Worm (Caenorhabditis elegans): Measurements from ENCODE around the gene B0280.2.

B0280.2 gene

DNA sequence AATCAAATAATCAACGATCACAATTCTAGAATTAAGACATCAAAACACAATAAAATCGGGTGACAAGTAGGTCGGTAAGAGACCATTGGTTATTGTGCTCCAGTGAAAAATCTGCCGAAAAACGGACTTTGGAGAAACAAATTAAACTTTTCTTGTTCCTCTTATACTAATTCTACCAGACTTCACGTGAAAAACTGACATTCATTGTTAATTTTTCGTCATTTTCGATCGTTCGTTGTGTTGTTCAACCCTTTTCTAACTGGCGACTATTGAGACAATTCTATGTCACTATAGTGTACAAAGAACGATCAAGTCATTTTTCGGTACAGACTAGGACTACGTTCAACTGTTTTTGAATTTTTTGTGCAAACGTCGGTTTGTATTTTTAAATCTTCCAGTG lies 4.0 kb upstream of the B0280.2 start (continued):
- peak; percentile 5 for TF ChIP-seq atf-7 (tag; optimal IDR thresholded peaks at IDR 0.05)
- peak; percentile 15 for TF ChIP-seq chd-7 (tag; optimal IDR thresholded peaks at IDR 0.05)
- no peak for TF ChIP-seq egrh-3 (GFP tag; IDR thresholded peaks at IDR 0.05)
- peak; percentile 51 for TF ChIP-seq him-1 (tag; optimal IDR thresholded peaks at IDR 0.05)
- TF ChIP-seq let-526 (GFP tag; IDR thresholded peaks at IDR 0.05): no peak
- no peak for TF ChIP-seq die-1 (tag; optimal IDR thresholded peaks at IDR 0.05)

DNA sequence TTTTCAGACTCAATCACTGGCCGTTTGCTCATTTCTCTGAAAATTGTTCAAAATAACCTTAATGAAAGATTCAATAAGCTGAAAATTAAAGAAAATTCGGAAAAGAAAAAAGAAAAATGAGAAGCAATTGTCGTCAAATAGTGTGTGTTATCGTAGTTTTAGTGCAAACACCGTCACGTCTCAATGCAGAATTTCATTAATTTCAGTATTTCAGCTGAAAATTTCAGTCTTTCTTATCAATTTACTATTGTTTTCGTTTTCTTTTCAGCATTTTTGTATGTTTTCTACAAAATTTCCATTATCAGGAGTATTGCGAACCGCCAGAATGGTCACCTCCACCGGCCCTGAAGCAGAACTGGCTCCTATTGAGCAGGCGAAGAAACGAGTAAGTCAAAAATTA lies 1.6 kb upstream of the B0280.2 start, which contains the start of the genes B0280.9 and rpia-1:
B0280.9 (minus strand) TSS at position 36 of the 400 bp plus-strand sequence.
rpia-1 (plus strand) TSS at position 269 of the 400 bp plus-strand sequence.
- TF ChIP-seq xnd-1 (tag; optimal IDR thresholded peaks at IDR 0.05): no peak
- no peak for TF ChIP-seq T07F8.4 (tag; optimal IDR thresholded peaks at IDR 0.05)
- no peak for TF ChIP-seq sea-2 (GFP tag; IDR thresholded peaks at IDR 0.05)
- peak; percentile 32 for TF ChIP-seq snpc-1.1 (tag; optimal IDR thresholded peaks at IDR 0.05; ENCODE audit: insufficient read depth)
- TF ChIP-seq bed-1 (GFP tag; IDR thresholded peaks at IDR 0.05): no peak
- TF ChIP-seq lin-35 (GFP tag; optimal IDR thresholded peaks at IDR 0.05): no peak
- no peak for TF ChIP-seq F22D6.2 (tag; optimal IDR thresholded peaks at IDR 0.05)
- no peak for TF ChIP-seq egl-18 (GFP tag; IDR thresholded peaks at IDR 0.05)
- no peak for TF ChIP-seq akir-1 (GFP tag; optimal IDR thresholded peaks at IDR 0.05)
- TF ChIP-seq unc-62 (GFP tag; optimal IDR thresholded peaks at IDR 0.05): no peak
- no peak for TF ChIP-seq somi-1 (GFP tag; optimal IDR thresholded peaks at IDR 0.05)
- TF ChIP-seq snpc-4 (GFP tag; optimal IDR thresholded peaks at IDR 0.05): no peak
- peak in 1 of 4 experiments; percentile 13 for TF ChIP-seq snpc-4 (tag; optimal IDR thresholded peaks at IDR 0.05)
- TF ChIP-seq fkh-3 (tag; optimal IDR thresholded peaks at IDR 0.05): no peak
- TF ChIP-seq ets-4 (GFP tag; optimal IDR thresholded peaks at IDR 0.05): no peak
- TF ChIP-seq B0019.2 (GFP tag; conservative IDR thresholded peaks at IDR 0.05): no peak
- no peak for TF ChIP-seq ceh-40 (GFP tag; IDR thresholded peaks at IDR 0.05)
- TF ChIP-seq athp-1 (tag; optimal IDR thresholded peaks at IDR 0.05): no peak
- TF ChIP-seq lin-40 (tag; optimal IDR thresholded peaks at IDR 0.05): no peak
- no peak for TF ChIP-seq attf-3 (GFP tag; conservative IDR thresholded peaks at IDR 0.05)
- TF ChIP-seq B0261.1 (tag; optimal IDR thresholded peaks at IDR 0.05): no peak
- TF ChIP-seq K11D2.4 (GFP tag; IDR thresholded peaks at IDR 0.05): no peak
- no peak for TF ChIP-seq B0336.3 (GFP tag; IDR thresholded peaks at IDR 0.05)
- TF ChIP-seq lin-26 (GFP tag; IDR thresholded peaks at IDR 0.05): no peak
- TF ChIP-seq lag-1 (GFP tag; IDR thresholded peaks at IDR 0.05): no peak
- no peak for TF ChIP-seq aptf-2 (GFP tag; conservative IDR thresholded peaks at IDR 0.05)
- TF ChIP-seq rec-8 (tag; optimal IDR thresholded peaks at IDR 0.05): no peak
- no peak for TF ChIP-seq nfya-1 (tag; optimal IDR thresholded peaks at IDR 0.05; ENCODE audit: borderline replicate concordance, insufficient read depth)
- TF ChIP-seq F10E7.11 (tag; optimal IDR thresholded peaks at IDR 0.05): no peak
- TF ChIP-seq lsl-1 (GFP tag; optimal IDR thresholded peaks at IDR 0.05): peak; percentile 14
- TF ChIP-seq F37B4.10 (GFP tag; IDR thresholded peaks at IDR 0.05): no peak
- TF ChIP-seq dpl-1 (GFP tag; optimal IDR thresholded peaks at IDR 0.05): no peak
- TF ChIP-seq ztf-26 (tag; optimal IDR thresholded peaks at IDR 0.05): no peak
- no peak for TF ChIP-seq egrh-3 (GFP tag; IDR thresholded peaks at IDR 0.05)
- TF ChIP-seq zfh-2 (GFP tag; conservative IDR thresholded peaks at IDR 0.05): no peak
- no peak for TF ChIP-seq nhr-27 (tag; optimal IDR thresholded peaks at IDR 0.05)
- TF ChIP-seq madf-6 (GFP tag; IDR thresholded peaks at IDR 0.05): no peak
- no peak for TF ChIP-seq him-1 (tag; optimal IDR thresholded peaks at IDR 0.05)
- no peak for TF ChIP-seq ZK185.1 (tag; optimal IDR thresholded peaks at IDR 0.05; ENCODE audit: poor library complexity, severe bottlenecking)
- no peak for TF ChIP-seq ekl-4 (GFP tag; IDR thresholded peaks at IDR 0.05)
- TF ChIP-seq hmg-1.2 (GFP tag; IDR thresholded peaks at IDR 0.05): peak; percentile 28; the same call in 1 of the 2 replicates
- no peak for TF ChIP-seq tbp1 (GFP tag; optimal IDR thresholded peaks at IDR 0.05)
- TF ChIP-seq die-1 (tag; optimal IDR thresholded peaks at IDR 0.05): no peak
- no peak for TF ChIP-seq attf-6 (GFP tag; IDR thresholded peaks at IDR 0.05)

Measured in whole organism, young adult.